Worm (Caenorhabditis elegans): ENCODE results near the gene F38B6.7.

The F38B6.7 gene

DNA sequence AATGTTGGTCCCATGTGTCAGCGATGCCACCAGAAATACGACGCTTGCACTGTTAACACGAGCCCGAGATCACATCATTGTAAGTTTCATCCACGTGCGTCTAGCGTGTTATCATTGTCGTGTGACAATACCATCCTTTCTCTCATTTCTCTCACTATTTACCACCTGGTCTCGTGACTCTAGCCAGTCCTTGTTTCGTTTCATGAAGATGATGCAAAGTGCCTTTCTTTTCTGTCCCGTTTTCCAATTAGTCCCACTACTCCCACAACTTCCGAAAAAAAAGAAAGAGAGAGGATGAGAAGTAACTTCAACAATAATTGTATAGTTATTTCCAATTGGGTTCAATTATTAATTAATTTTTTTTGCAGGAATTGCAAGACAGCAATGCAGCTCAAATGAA, 44.7 kb upstream of the F38B6.7 start (continued):
- TF ChIP-seq C34B4.2 (tag; optimal IDR thresholded peaks at IDR 0.05) (no peak), unc-62 (GFP tag; optimal IDR thresholded peaks at IDR 0.05) (no peak), fos-1 (tag; optimal IDR thresholded peaks at IDR 0.05) (peak; percentile 44), aly-2 (tag; optimal IDR thresholded peaks at IDR 0.05) (peak; percentile 12), zip-4 (GFP tag; optimal IDR thresholded peaks at IDR 0.05) (no peak), swsn-7 (tag; optimal IDR thresholded peaks at IDR 0.05) (peak; percentile 81), ceh-82 (tag; optimal IDR thresholded peaks at IDR 0.05) (peak in 2 of 3 experiments; percentile 18 to 44)

DNA sequence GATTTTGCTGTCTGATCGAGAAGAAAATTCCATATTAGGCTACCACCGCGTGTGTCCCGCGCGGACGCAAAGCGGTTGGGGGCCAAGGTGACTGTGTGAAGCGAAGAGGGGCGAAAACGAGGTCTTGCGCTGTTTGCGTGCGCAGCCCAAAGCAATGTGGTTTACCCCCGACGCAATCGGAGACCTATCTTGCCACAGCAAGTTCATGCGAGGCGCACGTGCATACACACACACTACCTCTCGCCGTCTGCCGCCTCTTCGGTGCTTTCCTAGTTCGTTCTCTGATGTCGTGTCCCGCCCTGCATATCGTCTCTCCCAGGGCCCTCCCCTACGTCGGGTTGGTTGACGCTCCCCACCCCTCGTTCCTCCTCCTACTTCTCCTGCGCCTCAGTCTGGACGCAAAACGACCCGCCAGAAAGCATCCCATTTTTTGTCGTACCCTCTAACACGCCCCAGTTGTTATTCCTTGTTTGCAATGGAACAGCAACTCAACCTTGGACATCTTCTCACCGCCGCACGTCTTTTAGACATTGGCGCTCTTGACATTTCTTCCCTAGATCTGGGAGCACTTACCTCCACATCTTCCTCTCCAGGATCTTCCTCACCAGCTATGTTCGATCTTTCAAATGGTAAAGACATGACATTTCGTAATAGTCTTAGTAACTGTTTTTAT, 44.0 kb upstream of the F38B6.7 start, which contains the start of gene mdl-1:
Gene mdl-1 (plus strand): TSS at position 341 of the 673 bp plus-strand sequence.
- TF ChIP-seq lin-13 (GFP tag; optimal IDR thresholded peaks at IDR 0.05): peak; percentile 73
- peak; percentile 55; the same call in 1 of the 2 replicates for TF ChIP-seq ceh-88 (GFP tag; IDR thresholded peaks at IDR 0.05)
- TF ChIP-seq unc-130 (tag; optimal IDR thresholded peaks at IDR 0.05): peak; percentile 76
- TF ChIP-seq nhr-90 (tag; optimal IDR thresholded peaks at IDR 0.05; ENCODE audit: poor library complexity): peak; percentile 69
- peak; percentile 94 for TF ChIP-seq rnt-1 (tag; optimal IDR thresholded peaks at IDR 0.05)
- no peak for TF ChIP-seq ceh-90 (tag; optimal IDR thresholded peaks at IDR 0.05)
- TF ChIP-seq zag-1 (tag; optimal IDR thresholded peaks at IDR 0.05): no peak
- TF ChIP-seq pqm-1 (tag; optimal IDR thresholded peaks at IDR 0.05): peak; percentile 51
- TF ChIP-seq xbp-1 (tag; optimal IDR thresholded peaks at IDR 0.05): peak; percentile 70
- peak; percentile 42 for TF ChIP-seq vab-15 (tag; optimal IDR thresholded peaks at IDR 0.05)
- TF ChIP-seq egl-13 (tag; optimal IDR thresholded peaks at IDR 0.05): peak; percentile 67
- peak; percentile 70 for TF ChIP-seq dsc-1 (tag; optimal IDR thresholded peaks at IDR 0.05)
- peak; percentile 95 for TF ChIP-seq nhr-71 (tag; optimal IDR thresholded peaks at IDR 0.05)
- peak; percentile 77 to 87 for TF ChIP-seq lsy-2 (tag; optimal IDR thresholded peaks at IDR 0.05)
- peak; percentile 75 to 93 (median 78) for TF ChIP-seq ceh-82 (tag; optimal IDR thresholded peaks at IDR 0.05)
- TF ChIP-seq snpc-4 (tag; optimal IDR thresholded peaks at IDR 0.05): peak; percentile 57
- TF ChIP-seq isw-1 (GFP tag; IDR thresholded peaks at IDR 0.05): peak; percentile 80
- TF ChIP-seq nhr-237 (tag; optimal IDR thresholded peaks at IDR 0.05): no peak
- no peak for TF ChIP-seq F16B12.6 (tag; optimal IDR thresholded peaks at IDR 0.05)
- no peak for TF ChIP-seq C04F5.9 (tag; optimal IDR thresholded peaks at IDR 0.05)
- TF ChIP-seq ces-1 (GFP tag; optimal IDR thresholded peaks at IDR 0.05): no peak
- peak; percentile 94 for TF ChIP-seq jun-1 (tag; optimal IDR thresholded peaks at IDR 0.05)
- TF ChIP-seq sptf-1 (tag; optimal IDR thresholded peaks at IDR 0.05): no peak
- peak; percentile 65 for TF ChIP-seq mef-2 (tag; optimal IDR thresholded peaks at IDR 0.05)
- TF ChIP-seq ets-5 (GFP tag; IDR thresholded peaks at IDR 0.05): no peak
- peak; percentile 87 for TF ChIP-seq nhr-77 (tag; optimal IDR thresholded peaks at IDR 0.05)
- no peak for TF ChIP-seq hpl-2 (GFP tag; optimal IDR thresholded peaks at IDR 0.05)
- peak; percentile 99 for TF ChIP-seq lin-14 (GFP tag; optimal IDR thresholded peaks at IDR 0.05)
- TF ChIP-seq Y116A8C.19 (tag; optimal IDR thresholded peaks at IDR 0.05; ENCODE audit: borderline replicate concordance): no peak
- peak in 4 of 6 experiments; percentile 5 to 85 (median 56) for TF ChIP-seq elt-3 (tag; optimal IDR thresholded peaks at IDR 0.05)
- TF ChIP-seq ceh-8 (GFP tag; optimal IDR thresholded peaks at IDR 0.05): peak; percentile 78
- peak; percentile 81; the same call in 1 of the 2 replicates for TF ChIP-seq mab-9 (GFP tag; IDR thresholded peaks at IDR 0.05)
- peak; percentile 99 for TF ChIP-seq nhr-19 (GFP tag; conservative IDR thresholded peaks at IDR 0.05)
- TF ChIP-seq egl-27 (tag; optimal IDR thresholded peaks at IDR 0.05): peak; percentile 89 to 91
- peak; percentile 56 for TF ChIP-seq lin-39 (tag; optimal IDR thresholded peaks at IDR 0.05)
- peak; percentile 24 for TF ChIP-seq elt-2 (tag; optimal IDR thresholded peaks at IDR 0.05)
- no peak for TF ChIP-seq fkh-4 (tag; optimal IDR thresholded peaks at IDR 0.05; ENCODE audit: borderline replicate concordance)
- peak; percentile 17 for TF ChIP-seq sup-37 (GFP tag; optimal IDR thresholded peaks at IDR 0.05)
- TF ChIP-seq nhr-20 (tag; optimal IDR thresholded peaks at IDR 0.05): peak; percentile 89
- peak; percentile 45 for TF ChIP-seq sox-4 (tag; optimal IDR thresholded peaks at IDR 0.05)
- peak; percentile 68 for TF ChIP-seq pax-3 (tag; optimal IDR thresholded peaks at IDR 0.05)
- TF ChIP-seq nhr-11 (tag; optimal IDR thresholded peaks at IDR 0.05): peak; percentile 58
- TF ChIP-seq aly-2 (tag; optimal IDR thresholded peaks at IDR 0.05): no peak
- peak; percentile 12 to 35 (median 32) for TF ChIP-seq dpl-1 (GFP tag; optimal IDR thresholded peaks at IDR 0.05)
